Worm (Caenorhabditis elegans): Measurements from ENCODE around the gene srbc-40.
A peak's percentile ranks its signal among the peaks of the same experiment; 100 is the strongest.

Gene srbc-40

ce11 chrV:724470-724890 lies 4.8 kb upstream of the srbc-40 start:
- no peak for TF ChIP-seq pax-3 (tag; optimal IDR thresholded peaks at IDR 0.05)
- TF ChIP-seq lir-3 (tag; optimal IDR thresholded peaks at IDR 0.05; ENCODE audit: poor library complexity), result peak; percentile 10
- peak; percentile 60 for TF ChIP-seq ama-1 (optimal IDR thresholded peaks at IDR 0.05)
- TF ChIP-seq aly-2 (tag; optimal IDR thresholded peaks at IDR 0.05), result peak; percentile 97
- TF ChIP-seq nhr-90 (tag; optimal IDR thresholded peaks at IDR 0.05; ENCODE audit: poor library complexity), result peak; percentile 56
- no peak for TF ChIP-seq efl-1 (optimal IDR thresholded peaks at IDR 0.05)
- peak in 1 of 2 experiments; percentile 93 for TF ChIP-seq efl-1 (GFP tag; optimal IDR thresholded peaks at IDR 0.05 in 1 of 2)
- TF ChIP-seq elt-2 (tag; optimal IDR thresholded peaks at IDR 0.05), result peak; percentile 8
- TF ChIP-seq sptf-1 (tag; optimal IDR thresholded peaks at IDR 0.05), result no peak
- TF ChIP-seq rnt-1 (tag; optimal IDR thresholded peaks at IDR 0.05), result peak; percentile 9

- TF ChIP-seq pax-3 (tag; optimal IDR thresholded peaks at IDR 0.05), result no peak
- peak; percentile 71 for TF ChIP-seq lin-14 (GFP tag; optimal IDR thresholded peaks at IDR 0.05)
- peak; percentile 89 for TF ChIP-seq ama-1 (optimal IDR thresholded peaks at IDR 0.05)
- TF ChIP-seq nhr-77 (tag; optimal IDR thresholded peaks at IDR 0.05), result no peak
- no peak for TF ChIP-seq egl-27 (tag; optimal IDR thresholded peaks at IDR 0.05)
- TF ChIP-seq elt-2 (tag; optimal IDR thresholded peaks at IDR 0.05), result peak; percentile 60
- TF ChIP-seq nhr-84 (tag; optimal IDR thresholded peaks at IDR 0.05), result peak; percentile 59
- TF ChIP-seq fos-1 (tag; optimal IDR thresholded peaks at IDR 0.05), result no peak
- peak; percentile 3 for TF ChIP-seq irx-1 (tag; optimal IDR thresholded peaks at IDR 0.05)
- no peak for TF ChIP-seq C34B4.2 (tag; optimal IDR thresholded peaks at IDR 0.05)
- TF ChIP-seq zag-1 (tag; optimal IDR thresholded peaks at IDR 0.05), result no peak
- TF ChIP-seq mab-9 (GFP tag; IDR thresholded peaks at IDR 0.05), result no peak
- no peak for TF ChIP-seq ceh-82 (tag; optimal IDR thresholded peaks at IDR 0.05)
- peak; percentile 21 for TF ChIP-seq C04F5.9 (tag; optimal IDR thresholded peaks at IDR 0.05)
- TF ChIP-seq nhr-237 (tag; optimal IDR thresholded peaks at IDR 0.05), result no peak
- peak; percentile 37 to 38 for TF ChIP-seq efl-1 (optimal IDR thresholded peaks at IDR 0.05)
- peak in 1 of 2 experiments; percentile 95 for TF ChIP-seq efl-1 (GFP tag; optimal IDR thresholded peaks at IDR 0.05 in 1 of 2)
- TF ChIP-seq nhr-20 (tag; optimal IDR thresholded peaks at IDR 0.05), result peak; percentile 51
- TF ChIP-seq unc-62 (GFP tag; optimal IDR thresholded peaks at IDR 0.05), result no peak
- TF ChIP-seq alr-1 (tag; optimal IDR thresholded peaks at IDR 0.05; ENCODE audit: borderline replicate concordance), result no peak
- no peak for TF ChIP-seq lin-13 (GFP tag; optimal IDR thresholded peaks at IDR 0.05)
- TF ChIP-seq nhr-12 (tag; optimal IDR thresholded peaks at IDR 0.05), result no peak
- TF ChIP-seq ets-5 (GFP tag; IDR thresholded peaks at IDR 0.05), result no peak
- no peak for TF ChIP-seq dsc-1 (tag; optimal IDR thresholded peaks at IDR 0.05)
- peak in 1 of 2 experiments; percentile 85 for TF ChIP-seq lin-35 (GFP tag; optimal IDR thresholded peaks at IDR 0.05)
- peak; percentile 38; the same call in 1 of the 2 replicates for TF ChIP-seq ceh-88 (GFP tag; IDR thresholded peaks at IDR 0.05)
- peak; percentile 47 for TF ChIP-seq lir-3 (tag; optimal IDR thresholded peaks at IDR 0.05; ENCODE audit: poor library complexity)
- no peak for TF ChIP-seq mdl-1 (tag; optimal IDR thresholded peaks at IDR 0.05)
- TF ChIP-seq ztf-11 (tag; optimal IDR thresholded peaks at IDR 0.05), result peak in 1 of 2 experiments; percentile 5
- no peak for TF ChIP-seq fkh-10 (GFP tag; optimal IDR thresholded peaks at IDR 0.05)
- no peak for TF ChIP-seq ces-1 (GFP tag; optimal IDR thresholded peaks at IDR 0.05)
- peak; percentile 75 for TF ChIP-seq hpl-2 (GFP tag; optimal IDR thresholded peaks at IDR 0.05)
- no peak for TF ChIP-seq egl-13 (tag; optimal IDR thresholded peaks at IDR 0.05)
- no peak for TF ChIP-seq sox-4 (tag; optimal IDR thresholded peaks at IDR 0.05)
- TF ChIP-seq F16B12.6 (tag; optimal IDR thresholded peaks at IDR 0.05), result no peak
- no peak for TF ChIP-seq hlh-17 (GFP tag; optimal IDR thresholded peaks at IDR 0.05; ENCODE audit: borderline replicate concordance)
- no peak for TF ChIP-seq dpl-1 (GFP tag; optimal IDR thresholded peaks at IDR 0.05)
- peak; percentile 53 for TF ChIP-seq rnt-1 (tag; optimal IDR thresholded peaks at IDR 0.05)
- no peak for TF ChIP-seq nhr-76 (tag; optimal IDR thresholded peaks at IDR 0.05)
- peak; percentile 84 for TF ChIP-seq nhr-71 (tag; optimal IDR thresholded peaks at IDR 0.05)
- no peak for TF ChIP-seq lin-15B (tag; optimal IDR thresholded peaks at IDR 0.05)
- peak; percentile 55 for TF ChIP-seq sup-37 (GFP tag; optimal IDR thresholded peaks at IDR 0.05)
- no peak for TF ChIP-seq blmp-1 (tag; optimal IDR thresholded peaks at IDR 0.05)
- TF ChIP-seq mep-1 (tag; optimal IDR thresholded peaks at IDR 0.05), result no peak
- TF ChIP-seq elt-3 (tag; optimal IDR thresholded peaks at IDR 0.05), result peak in 2 of 6 experiments; percentile 12 to 20
- peak; percentile 37 for TF ChIP-seq lin-39 (tag; optimal IDR thresholded peaks at IDR 0.05)
- TF ChIP-seq C16A3.4 (tag; optimal IDR thresholded peaks at IDR 0.05), result peak; percentile 92
Measured at ce11 chrV:723895-724352, 4.3 kb upstream of the srbc-40 start, which contains the start of gene fbxb-72. fbxb-72 (minus strand) TSS chrV:723952.

Data from whole organism, L1 larva.